Worm (Caenorhabditis elegans): ENCODE results near the gene aman-2.

The aman-2 gene

DNA sequence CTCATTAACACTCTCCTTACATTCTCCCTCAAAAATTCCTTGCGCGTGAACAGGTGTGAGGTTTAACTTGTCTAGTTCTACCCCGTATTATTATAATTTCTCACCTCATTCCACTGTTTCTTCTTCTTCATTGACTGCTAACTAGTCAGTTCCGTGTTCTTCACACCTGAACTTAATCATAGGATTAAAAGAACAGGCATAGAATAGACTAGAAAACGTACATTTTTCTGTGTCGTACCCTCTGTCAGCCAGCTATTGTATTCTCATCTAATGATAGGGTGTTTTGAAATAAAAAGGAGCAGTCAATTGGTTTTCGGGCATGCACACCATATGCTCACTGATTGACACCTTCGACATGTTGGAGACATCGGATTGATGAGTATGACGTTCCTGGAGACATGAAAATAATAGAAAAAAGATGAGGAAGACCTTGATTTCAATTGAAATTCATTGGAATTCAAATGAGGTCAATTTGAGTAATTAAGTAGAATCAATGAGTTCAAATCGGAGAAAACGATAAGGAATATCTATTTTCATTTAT, 14.4 kb upstream of the aman-2 start:
- TF ChIP-seq tab-1 (GFP tag; IDR thresholded peaks at IDR 0.05) (no peak), cog-1 (tag; optimal IDR thresholded peaks at IDR 0.05) (no peak), flt-1 (GFP tag; IDR thresholded peaks at IDR 0.05) (no peak), ztf-23 (GFP tag; IDR thresholded peaks at IDR 0.05) (no peak), klf-2 (GFP tag; conservative IDR thresholded peaks at IDR 0.05) (no peak), ref-1 (GFP tag; conservative IDR thresholded peaks at IDR 0.05) (no peak), T22C8.4 (GFP tag; IDR thresholded peaks at IDR 0.05) (no peak), med-1 (GFP tag; optimal IDR thresholded peaks at IDR 0.05; ENCODE audit: insufficient read depth) (no peak), ztf-29 (GFP tag; IDR thresholded peaks at IDR 0.05) (no peak)

DNA sequence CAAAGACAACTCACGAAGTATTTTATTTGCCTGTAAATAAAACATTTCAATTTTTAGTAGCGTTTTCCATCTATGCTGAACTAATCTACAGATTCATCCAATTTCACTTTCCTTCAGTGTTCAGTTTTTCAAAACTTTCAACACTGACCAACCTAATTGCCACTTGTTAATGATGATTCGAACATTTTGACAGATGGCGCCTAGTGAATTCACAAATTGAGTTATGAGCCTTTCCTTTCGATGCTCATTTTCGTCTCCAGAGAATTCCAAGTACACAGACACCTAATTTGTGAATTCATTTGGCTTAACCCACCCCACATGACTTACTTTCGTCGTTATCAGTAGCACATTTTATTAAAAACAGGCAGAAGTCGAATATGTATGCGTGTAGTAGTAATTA, 13.8 kb upstream of the aman-2 start:
- TF ChIP-seq cog-1 (tag; optimal IDR thresholded peaks at IDR 0.05): no peak
- TF ChIP-seq flt-1 (GFP tag; IDR thresholded peaks at IDR 0.05): no peak
- TF ChIP-seq tab-1 (GFP tag; IDR thresholded peaks at IDR 0.05): no peak
- TF ChIP-seq T22C8.4 (GFP tag; IDR thresholded peaks at IDR 0.05): no peak
- no peak for TF ChIP-seq med-1 (GFP tag; optimal IDR thresholded peaks at IDR 0.05; ENCODE audit: insufficient read depth)
- no peak for TF ChIP-seq ztf-23 (GFP tag; IDR thresholded peaks at IDR 0.05)
- TF ChIP-seq ztf-29 (GFP tag; IDR thresholded peaks at IDR 0.05): no peak
- no peak for TF ChIP-seq ref-1 (GFP tag; conservative IDR thresholded peaks at IDR 0.05)
- TF ChIP-seq klf-2 (GFP tag; conservative IDR thresholded peaks at IDR 0.05): no peak

ce11 chrV:11945429-11945828, 12.4 kb upstream of the aman-2 start:
- TF ChIP-seq flt-1 (GFP tag; IDR thresholded peaks at IDR 0.05) (no peak), cog-1 (tag; optimal IDR thresholded peaks at IDR 0.05) (no peak), ztf-29 (GFP tag; IDR thresholded peaks at IDR 0.05) (no peak), ref-1 (GFP tag; conservative IDR thresholded peaks at IDR 0.05) (no peak), med-1 (GFP tag; optimal IDR thresholded peaks at IDR 0.05; ENCODE audit: insufficient read depth) (no peak), tab-1 (GFP tag; IDR thresholded peaks at IDR 0.05) (no peak)

ce11 chrV:11943737-11944136, 10.7 kb upstream of the aman-2 start:
- TF ChIP-seq T22C8.4 (GFP tag; IDR thresholded peaks at IDR 0.05) (no peak), ztf-23 (GFP tag; IDR thresholded peaks at IDR 0.05) (no peak), med-1 (GFP tag; optimal IDR thresholded peaks at IDR 0.05; ENCODE audit: insufficient read depth) (no peak), cog-1 (tag; optimal IDR thresholded peaks at IDR 0.05) (no peak), flt-1 (GFP tag; IDR thresholded peaks at IDR 0.05) (no peak)

ce11 chrV:11942325-11942724, 9.3 kb upstream of the aman-2 start, which contains the start of gene F58H1.6:
Gene F58H1.6 (plus strand): TSS chrV:11942625.
- TF ChIP-seq flt-1 (GFP tag; IDR thresholded peaks at IDR 0.05) (no peak), med-1 (GFP tag; optimal IDR thresholded peaks at IDR 0.05; ENCODE audit: insufficient read depth) (no peak), ref-1 (GFP tag; conservative IDR thresholded peaks at IDR 0.05) (no peak), klf-2 (GFP tag; conservative IDR thresholded peaks at IDR 0.05) (no peak), cog-1 (tag; optimal IDR thresholded peaks at IDR 0.05) (no peak), T22C8.4 (GFP tag; IDR thresholded peaks at IDR 0.05) (no peak), tab-1 (GFP tag; IDR thresholded peaks at IDR 0.05) (no peak), ztf-23 (GFP tag; IDR thresholded peaks at IDR 0.05) (no peak), ztf-29 (GFP tag; IDR thresholded peaks at IDR 0.05) (no peak)

ce11 chrV:11941664-11942063, 8.6 kb upstream of the aman-2 start:
- TF ChIP-seq med-1 (GFP tag; optimal IDR thresholded peaks at IDR 0.05; ENCODE audit: insufficient read depth) (no peak), klf-2 (GFP tag; conservative IDR thresholded peaks at IDR 0.05) (no peak), ztf-29 (GFP tag; IDR thresholded peaks at IDR 0.05) (no peak), ref-1 (GFP tag; conservative IDR thresholded peaks at IDR 0.05) (no peak), cog-1 (tag; optimal IDR thresholded peaks at IDR 0.05) (no peak), ztf-23 (GFP tag; IDR thresholded peaks at IDR 0.05) (no peak), flt-1 (GFP tag; IDR thresholded peaks at IDR 0.05) (no peak), tab-1 (GFP tag; IDR thresholded peaks at IDR 0.05) (no peak), T22C8.4 (GFP tag; IDR thresholded peaks at IDR 0.05) (no peak)

ce11 chrV:11940329-11940728, 7.3 kb upstream of the aman-2 start:
- TF ChIP-seq ref-1 (GFP tag; conservative IDR thresholded peaks at IDR 0.05) (no peak), ztf-23 (GFP tag; IDR thresholded peaks at IDR 0.05) (no peak), cog-1 (tag; optimal IDR thresholded peaks at IDR 0.05) (no peak), med-1 (GFP tag; optimal IDR thresholded peaks at IDR 0.05; ENCODE audit: insufficient read depth) (no peak), klf-2 (GFP tag; conservative IDR thresholded peaks at IDR 0.05) (no peak), T22C8.4 (GFP tag; IDR thresholded peaks at IDR 0.05) (no peak), flt-1 (GFP tag; IDR thresholded peaks at IDR 0.05) (no peak), tab-1 (GFP tag; IDR thresholded peaks at IDR 0.05) (no peak)

DNA sequence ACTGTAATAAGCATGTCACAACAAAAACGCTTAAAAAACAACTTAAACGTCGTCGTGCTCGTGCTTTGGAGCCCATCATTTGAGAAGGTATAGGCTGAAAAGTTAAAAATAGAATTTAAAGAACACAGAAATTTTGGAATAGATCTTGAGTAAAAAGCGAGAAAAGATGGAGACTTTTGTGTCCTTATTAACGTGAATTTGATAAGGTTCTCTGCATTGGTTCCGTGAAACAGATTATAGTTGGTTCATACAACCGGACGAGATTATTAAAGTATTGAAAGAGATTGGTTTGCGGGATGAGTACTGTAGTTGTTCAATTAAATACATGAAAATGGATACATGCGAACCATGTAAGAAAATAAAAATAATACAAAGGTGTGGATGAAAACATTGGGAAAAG, 4.7 kb upstream of the aman-2 start, which contains the start of gene gpla-1:
TSS of gene gpla-1 (minus strand) at position 101 of the 400 bp plus-strand sequence.
- TF ChIP-seq tab-1 (GFP tag; IDR thresholded peaks at IDR 0.05) (no peak), flt-1 (GFP tag; IDR thresholded peaks at IDR 0.05) (no peak), klf-2 (GFP tag; conservative IDR thresholded peaks at IDR 0.05) (no peak), ztf-29 (GFP tag; IDR thresholded peaks at IDR 0.05) (no peak), ref-1 (GFP tag; conservative IDR thresholded peaks at IDR 0.05) (no peak), med-1 (GFP tag; optimal IDR thresholded peaks at IDR 0.05; ENCODE audit: insufficient read depth) (no peak), T22C8.4 (GFP tag; IDR thresholded peaks at IDR 0.05) (no peak), cog-1 (tag; optimal IDR thresholded peaks at IDR 0.05) (no peak), ztf-23 (GFP tag; IDR thresholded peaks at IDR 0.05) (no peak)

DNA sequence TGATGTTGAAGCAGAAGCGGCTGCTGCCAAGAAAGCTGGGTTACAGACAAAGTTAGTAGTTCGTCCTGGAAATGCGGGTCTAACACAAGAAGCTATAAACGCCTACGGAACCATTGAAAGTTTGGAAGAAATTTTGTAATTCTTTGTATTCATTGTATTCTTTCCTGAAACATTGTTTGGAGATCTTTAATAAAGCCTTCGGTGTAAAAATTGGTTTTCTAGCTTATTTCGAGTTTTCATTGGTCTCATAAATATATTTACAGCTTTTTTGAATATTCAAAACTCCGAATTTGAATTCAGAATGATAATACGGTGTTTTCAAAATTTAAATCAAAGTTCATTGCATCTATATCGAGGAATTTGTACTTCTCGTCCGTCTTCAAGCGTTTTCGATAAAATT, 1.8 kb upstream of the aman-2 start, which contains the start of gene F58H1.8:
TSS of gene F58H1.8 (plus strand) at position 301 of the 400 bp plus-strand sequence.
- TF ChIP-seq klf-2 (GFP tag; conservative IDR thresholded peaks at IDR 0.05) (no peak), ref-1 (GFP tag; conservative IDR thresholded peaks at IDR 0.05) (no peak), med-1 (GFP tag; optimal IDR thresholded peaks at IDR 0.05; ENCODE audit: insufficient read depth) (no peak), T22C8.4 (GFP tag; IDR thresholded peaks at IDR 0.05) (no peak), cog-1 (tag; optimal IDR thresholded peaks at IDR 0.05) (no peak), tab-1 (GFP tag; IDR thresholded peaks at IDR 0.05) (no peak), flt-1 (GFP tag; IDR thresholded peaks at IDR 0.05) (no peak), ztf-23 (GFP tag; IDR thresholded peaks at IDR 0.05) (no peak), ztf-29 (GFP tag; IDR thresholded peaks at IDR 0.05) (no peak)

Measured in whole organism, midembryonic.